Worm (Caenorhabditis elegans) whole organism, L4 larva: ENCODE results near the gene metl-2.

Source experiments
- ama-1 ChIP-seq: fragments of 150-350 bp; optimal IDR thresholded peaks from 2 replicates; lab custom pipeline; 2014; ENCODE audit warnings: inconsistent platforms, mixed read lengths
- dpl-1 ChIP-seq: fragments of 150-350 bp; optimal IDR thresholded peaks from 2 replicates; lab custom pipeline; 2014; ENCODE audit warnings: missing biosample characterization, missing genetic modification reagents, missing genetic modification characterization
- mes-2 ChIP-seq: sonication (generic microtip); optimal IDR thresholded peaks from 2 replicates; lab custom pipeline; 2016; ENCODE audit warnings: missing genotype, mild to moderate bottlenecking, missing genetic modification characterization, missing compliant biosample characterization; ENCODE audit not compliant: poor library complexity, severe bottlenecking
- nhr-6 ChIP-seq: fragments of 150-350 bp; optimal IDR thresholded peaks from 2 replicates; lab custom pipeline; 2014; ENCODE audit warnings: missing biosample characterization, missing genetic modification characterization
- pqm-1 ChIP-seq: sonication (generic microtip); optimal IDR thresholded peaks from 2 replicates; lab custom pipeline; 2017; ENCODE audit warnings: missing biosample characterization, missing genetic modification characterization
- zag-1 ChIP-seq: fragments of 150-350 bp; optimal IDR thresholded peaks from 2 replicates; lab custom pipeline; 2014; ENCODE audit warnings: missing biosample characterization, missing genetic modification characterization
- zfp-3 ChIP-seq: fragments of 200-800 bp; sonication (Bioruptor generic); conservative IDR thresholded peaks from 2 replicates; pipeline ENCODE4 v1.3.6; 2022; ENCODE audit warnings: missing genetic modification reagents, missing genetic modification characterization, missing compliant biosample characterization

ce11 chrII:14928766-14929165, 40.9 kb upstream of the metl-2 start:
- TF ChIP-seq zfp-3 (GFP tag; lab: Robert Waterston, UW): no peak
- TF ChIP-seq pqm-1 (tag; lab: Kevin White, UChicago): no peak
- TF ChIP-seq zag-1 (tag; lab: Kevin White, UChicago): no peak
- no peak for TF ChIP-seq mes-2 (tag; lab: Kevin White, UChicago)
- TF ChIP-seq nhr-6: no peak
- no peak for TF ChIP-seq ama-1 (lab: Kevin White, UChicago)
- no peak for TF ChIP-seq dpl-1
